Worm (Caenorhabditis elegans): ENCODE data around the gene str-84.

ce11 chrV:8991679-8992078, 10.9 kb upstream of the str-84 start, which contains the start of gene F59E11.6:
- TF ChIP-seq flt-1 (GFP tag; IDR thresholded peaks at IDR 0.05) (no peak), ama-1 (optimal IDR thresholded peaks at IDR 0.05) (no peak), tbx-11 (GFP tag; IDR thresholded peaks at IDR 0.05) (no peak), hmbx-1 (tag; optimal IDR thresholded peaks at IDR 0.05) (no peak), aly-1 (tag; optimal IDR thresholded peaks at IDR 0.05) (no peak), B0310.2 (tag; optimal IDR thresholded peaks at IDR 0.05) (no peak)

Measured in whole organism, early embryonic.